Worm (Caenorhabditis elegans) whole organism, midembryonic: ENCODE results near the gene T05E12.8.

Source experiments
- flt-1 ChIP-seq: fragments of 200-800 bp; sonication (Bioruptor generic); IDR thresholded peaks from 2 replicates; pipeline ENCODE4 v1.3.6; 2022; ENCODE audit warnings: missing genetic modification characterization, missing compliant biosample characterization
- ztf-29 ChIP-seq: fragments of 200-800 bp; sonication (Bioruptor generic); IDR thresholded peaks from 2 replicates; pipeline ENCODE4 v1.3.6; 2022; ENCODE audit warnings: missing genetic modification reagents, missing genetic modification characterization, missing compliant biosample characterization

DNA sequence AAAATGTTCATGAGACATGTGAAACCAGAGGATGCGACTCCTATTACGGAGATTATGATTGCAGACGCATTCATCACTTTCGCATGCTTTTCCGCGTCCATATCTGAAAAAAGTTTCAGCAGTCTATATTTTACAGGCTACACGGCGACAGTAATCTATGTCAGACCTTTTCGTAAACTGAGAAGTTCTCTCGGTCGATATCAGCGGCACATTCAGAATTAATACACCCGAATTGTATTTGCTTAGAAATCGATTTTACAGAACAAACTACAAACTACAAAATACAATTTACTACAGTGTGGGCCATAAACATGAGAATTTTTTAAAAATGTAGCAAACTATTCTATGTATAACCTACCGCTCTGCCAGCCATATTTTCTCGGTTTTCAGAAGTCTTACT lies 2.6 kb downstream of the T05E12.8 start, which contains the start of gene srbc-14:
- TF ChIP-seq ztf-29 (GFP tag; lab: Robert Waterston, UW) (no peak), flt-1 (GFP tag; lab: Robert Waterston, UW) (no peak)
